Worm (Caenorhabditis elegans): ENCODE measurements around the gene fbxb-99.

- TF ChIP-seq hmg-4 (GFP tag; optimal IDR thresholded peaks at IDR 0.05), result no peak
- no peak for TF ChIP-seq ama-1 (optimal IDR thresholded peaks at IDR 0.05)
- TF ChIP-seq flt-1 (GFP tag; IDR thresholded peaks at IDR 0.05), result no peak
- TF ChIP-seq tbx-37 (GFP tag; conservative IDR thresholded peaks at IDR 0.05), result no peak
- no peak for TF ChIP-seq pes-1 (GFP tag; IDR thresholded peaks at IDR 0.05)
- no peak for TF ChIP-seq tbx-11 (GFP tag; IDR thresholded peaks at IDR 0.05)
- no peak for TF ChIP-seq hmbx-1 (tag; optimal IDR thresholded peaks at IDR 0.05)
- TF ChIP-seq B0310.2 (tag; optimal IDR thresholded peaks at IDR 0.05), result no peak
- TF ChIP-seq F13C5.2 (tag; optimal IDR thresholded peaks at IDR 0.05), result no peak
These were observed 44.5 kb downstream of the fbxb-99 start, which contains the start of gene fbxb-90 for ce11 chrII:3748719-3749118.

Measured in whole organism, early embryonic.